Fruit fly (Drosophila melanogaster) S2 (cell line): ENCODE results near the gene CrebA.

Experiments
- CG8478 ChIP-seq: fragments of >200 bp; optimal IDR thresholded peaks from 2 replicates; lab custom pipeline; 2018
- CTCF ChIP-seq, 2 experiments: fragments of >200 bp; optimal IDR thresholded peaks; 2 replicates each; lab custom pipeline; 2018

- no peak for TF ChIP-seq CG8478 (lab: Kevin White, UChicago)
- TF ChIP-seq CTCF (optimal IDR thresholded peaks at IDR 0.05; lab: Kevin White, UChicago), result no peak
Measured at dm6 chr3L:15597945-15598344, 62.8 kb downstream of the CrebA start.
